Worm (Caenorhabditis elegans): ENCODE data around the gene tlk-1.

Gene tlk-1

DNA sequence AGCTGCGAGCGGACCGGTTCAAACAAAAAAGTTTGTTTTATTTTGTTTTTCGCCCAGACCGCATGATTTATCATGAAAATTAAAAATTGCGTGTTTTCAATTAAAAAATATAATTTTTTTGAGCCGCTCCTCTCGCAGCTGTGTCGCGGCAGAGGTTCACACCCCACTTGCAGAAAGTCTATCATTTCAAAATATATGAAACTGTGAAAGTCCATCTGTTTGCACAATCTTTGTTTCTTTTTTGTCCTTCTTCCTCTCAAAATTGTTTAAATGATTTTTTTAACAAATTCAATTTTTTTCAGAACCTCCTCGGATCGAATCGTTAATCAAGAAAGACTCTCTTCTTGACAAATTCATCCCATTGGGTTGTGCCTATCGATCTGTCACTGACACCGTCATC is at the start of gene tlk-1:
Gene tlk-1 (plus strand): TSS at position 301 of the 400 bp plus-strand sequence.
- TF ChIP-seq sea-2 (GFP tag; optimal IDR thresholded peaks at IDR 0.05) (no peak), zag-1 (tag; optimal IDR thresholded peaks at IDR 0.05) (no peak), pqm-1 (tag; optimal IDR thresholded peaks at IDR 0.05) (no peak), hmg-11 (tag; optimal IDR thresholded peaks at IDR 0.05) (no peak), nhr-25 (tag; optimal IDR thresholded peaks at IDR 0.05) (no peak), nhr-12 (tag; optimal IDR thresholded peaks at IDR 0.05) (no peak), egl-5 (tag; optimal IDR thresholded peaks at IDR 0.05) (no peak), skn-1 (tag; optimal IDR thresholded peaks at IDR 0.05) (no peak)

- TF ChIP-seq nhr-237 (tag; optimal IDR thresholded peaks at IDR 0.05) (no peak), nhr-67 (tag; optimal IDR thresholded peaks at IDR 0.05) (no peak), elt-1 (tag; optimal IDR thresholded peaks at IDR 0.05) (no peak), jun-1 (tag; optimal IDR thresholded peaks at IDR 0.05) (no peak), ceh-28 (tag; optimal IDR thresholded peaks at IDR 0.05) (no peak), fkh-10 (GFP tag; optimal IDR thresholded peaks at IDR 0.05) (no peak), egl-27 (tag; optimal IDR thresholded peaks at IDR 0.05) (no peak), tbx-2 (tag; optimal IDR thresholded peaks at IDR 0.05) (no peak), pha-4 (tag; optimal IDR thresholded peaks at IDR 0.05) (no peak), elt-2 (tag; optimal IDR thresholded peaks at IDR 0.05) (no peak), nhr-77 (tag; optimal IDR thresholded peaks at IDR 0.05) (no peak), lsy-12 (tag; optimal IDR thresholded peaks at IDR 0.05) (no peak), ceh-9 (tag; optimal IDR thresholded peaks at IDR 0.05) (no peak), R02D3.7 (tag; optimal IDR thresholded peaks at IDR 0.05) (no peak), nfya-1 (tag; optimal IDR thresholded peaks at IDR 0.05; ENCODE audit: insufficient read depth) (no peak), pqm-1 (tag; optimal IDR thresholded peaks at IDR 0.05) (no peak), nhr-23 (tag; optimal IDR thresholded peaks at IDR 0.05) (no peak), unc-62 (GFP tag; optimal IDR thresholded peaks at IDR 0.05) (no peak), ama-1 (optimal IDR thresholded peaks at IDR 0.05) (no peak)
These were observed 47.8 kb upstream of the tlk-1 start, which contains the start of gene C15H7.3 for ce11 chrIII:9651871-9652270. Gene C15H7.3 (minus strand): TSS chrIII:9651971.

- TF ChIP-seq nhr-11 (tag; optimal IDR thresholded peaks at IDR 0.05) (no peak), lin-39 (tag; optimal IDR thresholded peaks at IDR 0.05) (no peak), ceh-16 (tag; optimal IDR thresholded peaks at IDR 0.05) (no peak), ZK546.5 (tag; optimal IDR thresholded peaks at IDR 0.05) (no peak), ceh-28 (tag; optimal IDR thresholded peaks at IDR 0.05) (no peak), ztf-4 (tag; optimal IDR thresholded peaks at IDR 0.05) (no peak), ama-1 (optimal IDR thresholded peaks at IDR 0.05) (no peak), fos-1 (tag; optimal IDR thresholded peaks at IDR 0.05) (no peak), nfya-1 (tag; optimal IDR thresholded peaks at IDR 0.05; ENCODE audit: insufficient read depth) (no peak), aly-2 (tag; optimal IDR thresholded peaks at IDR 0.05) (no peak), eor-1 (tag; optimal IDR thresholded peaks at IDR 0.05) (no peak), fkh-2 (tag; optimal IDR thresholded peaks at IDR 0.05) (no peak), egl-5 (tag; optimal IDR thresholded peaks at IDR 0.05) (no peak), nhr-67 (tag; optimal IDR thresholded peaks at IDR 0.05) (no peak), fkh-10 (GFP tag; optimal IDR thresholded peaks at IDR 0.05) (no peak), tbx-2 (tag; optimal IDR thresholded peaks at IDR 0.05) (no peak), pha-4 (tag; optimal IDR thresholded peaks at IDR 0.05) (no peak)
These were observed 43.9 kb upstream of the tlk-1 start, which contains the start of gene C15H7.4 for ce11 chrIII:9655802-9656201. Gene C15H7.4 (minus strand): TSS chrIII:9655902.

- TF ChIP-seq nhr-67 (tag; optimal IDR thresholded peaks at IDR 0.05) = no peak
- no peak for TF ChIP-seq fkh-2 (tag; optimal IDR thresholded peaks at IDR 0.05)
- no peak for TF ChIP-seq unc-62 (GFP tag; optimal IDR thresholded peaks at IDR 0.05)
- TF ChIP-seq nhr-77 (tag; optimal IDR thresholded peaks at IDR 0.05) = no peak
- no peak for TF ChIP-seq nhr-11 (tag; optimal IDR thresholded peaks at IDR 0.05)
- no peak for TF ChIP-seq nhr-28 (tag; optimal IDR thresholded peaks at IDR 0.05)
- no peak for TF ChIP-seq nhr-23 (tag; optimal IDR thresholded peaks at IDR 0.05)
- no peak for TF ChIP-seq eor-1 (tag; optimal IDR thresholded peaks at IDR 0.05)
- TF ChIP-seq lin-39 (tag; optimal IDR thresholded peaks at IDR 0.05) = no peak
- TF ChIP-seq egl-27 (tag; optimal IDR thresholded peaks at IDR 0.05) = no peak
- TF ChIP-seq egl-5 (tag; optimal IDR thresholded peaks at IDR 0.05) = no peak
- TF ChIP-seq ceh-9 (tag; optimal IDR thresholded peaks at IDR 0.05) = no peak
- no peak for TF ChIP-seq ztf-4 (tag; optimal IDR thresholded peaks at IDR 0.05)
- TF ChIP-seq pha-4 (tag; optimal IDR thresholded peaks at IDR 0.05) = no peak
- no peak for TF ChIP-seq nhr-25 (tag; optimal IDR thresholded peaks at IDR 0.05)
- TF ChIP-seq snpc-4 (tag; optimal IDR thresholded peaks at IDR 0.05) = no peak
These were observed 41.1 kb upstream of the tlk-1 start for ce11 chrIII:9658569-9658968.

All from whole organism, L3 larva.